Worm (Caenorhabditis elegans): Measurements from ENCODE around the gene T05A10.6.

T05A10.6 gene

DNA sequence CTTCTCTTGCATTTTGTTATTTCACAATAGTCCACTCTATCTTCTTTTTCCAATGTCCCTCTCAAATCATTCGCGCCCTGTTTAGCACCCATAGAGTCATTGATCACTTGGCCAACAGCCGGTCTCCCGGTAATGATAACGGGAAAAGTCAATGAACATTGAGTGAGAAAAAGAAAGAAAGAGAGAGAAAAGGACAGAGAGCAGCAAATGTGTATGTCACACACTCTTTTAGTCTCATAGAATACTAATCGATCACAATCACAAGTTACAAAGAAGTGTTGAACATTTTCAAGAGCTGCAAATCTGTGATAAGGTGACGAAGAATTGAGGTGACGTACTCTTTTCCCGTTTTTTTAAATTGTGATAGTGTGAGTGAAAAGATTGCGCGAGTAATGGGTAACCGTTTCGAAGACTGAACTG, 22.4 kb downstream of the T05A10.6 start:
- TF ChIP-seq sea-1 (GFP tag; conservative IDR thresholded peaks at IDR 0.05) (no peak), pes-1 (GFP tag; IDR thresholded peaks at IDR 0.05) (no peak), hmbx-1 (tag; optimal IDR thresholded peaks at IDR 0.05) (no peak), hnd-1 (tag; optimal IDR thresholded peaks at IDR 0.05) (no peak), ceh-13 (GFP tag; optimal IDR thresholded peaks at IDR 0.05) (no peak), ceh-36 (tag; optimal IDR thresholded peaks at IDR 0.05) (no peak), F13C5.2 (tag; optimal IDR thresholded peaks at IDR 0.05) (no peak), flt-1 (GFP tag; IDR thresholded peaks at IDR 0.05) (no peak), scrt-1 (GFP tag; IDR thresholded peaks at IDR 0.05) (no peak), tbx-37 (GFP tag; conservative IDR thresholded peaks at IDR 0.05) (no peak), ets-7 (tag; optimal IDR thresholded peaks at IDR 0.05) (no peak), B0310.2 (tag; optimal IDR thresholded peaks at IDR 0.05) (no peak), hmg-4 (GFP tag; optimal IDR thresholded peaks at IDR 0.05) (no peak), tbx-11 (GFP tag; IDR thresholded peaks at IDR 0.05) (no peak)

DNA sequence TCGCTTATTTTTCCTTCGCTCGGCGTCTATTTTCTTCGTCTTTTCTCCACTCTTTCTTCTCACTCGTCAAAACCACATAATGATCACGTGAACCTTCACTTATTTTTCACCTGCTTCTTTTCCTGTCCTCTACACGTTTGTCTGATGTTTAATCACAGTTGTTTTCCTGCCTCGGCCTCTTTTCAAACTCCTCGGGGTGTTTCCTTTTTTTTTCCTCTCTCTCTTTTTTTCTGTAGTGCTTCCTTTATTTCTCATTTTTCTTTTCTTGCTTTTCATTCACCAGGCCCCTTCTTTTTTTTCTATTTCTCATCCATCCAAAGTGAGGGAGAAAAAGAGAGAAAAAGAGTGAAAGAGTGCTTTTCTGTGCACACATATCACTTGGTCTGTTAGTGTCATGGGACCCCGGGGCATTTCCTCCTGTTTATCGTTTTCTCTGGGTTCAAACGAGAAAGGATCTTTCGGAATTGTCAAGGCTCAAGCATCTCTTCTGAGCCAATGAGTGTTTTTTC, 23.5 kb downstream of the T05A10.6 start:
- TF ChIP-seq pes-1 (GFP tag; IDR thresholded peaks at IDR 0.05) (no peak), ama-1 (optimal IDR thresholded peaks at IDR 0.05) (no peak), B0310.2 (tag; optimal IDR thresholded peaks at IDR 0.05) (no peak), tbx-37 (GFP tag; conservative IDR thresholded peaks at IDR 0.05) (no peak), sea-1 (GFP tag; conservative IDR thresholded peaks at IDR 0.05) (no peak), F13C5.2 (tag; optimal IDR thresholded peaks at IDR 0.05) (no peak), tra-4 (tag; optimal IDR thresholded peaks at IDR 0.05) (no peak), tbx-11 (GFP tag; IDR thresholded peaks at IDR 0.05) (no peak), ets-7 (tag; optimal IDR thresholded peaks at IDR 0.05) (no peak), scrt-1 (GFP tag; IDR thresholded peaks at IDR 0.05) (no peak), flt-1 (GFP tag; IDR thresholded peaks at IDR 0.05) (no peak), ceh-13 (GFP tag; optimal IDR thresholded peaks at IDR 0.05) (no peak), hmg-4 (GFP tag; optimal IDR thresholded peaks at IDR 0.05) (no peak), aly-1 (tag; optimal IDR thresholded peaks at IDR 0.05) (no peak)

DNA sequence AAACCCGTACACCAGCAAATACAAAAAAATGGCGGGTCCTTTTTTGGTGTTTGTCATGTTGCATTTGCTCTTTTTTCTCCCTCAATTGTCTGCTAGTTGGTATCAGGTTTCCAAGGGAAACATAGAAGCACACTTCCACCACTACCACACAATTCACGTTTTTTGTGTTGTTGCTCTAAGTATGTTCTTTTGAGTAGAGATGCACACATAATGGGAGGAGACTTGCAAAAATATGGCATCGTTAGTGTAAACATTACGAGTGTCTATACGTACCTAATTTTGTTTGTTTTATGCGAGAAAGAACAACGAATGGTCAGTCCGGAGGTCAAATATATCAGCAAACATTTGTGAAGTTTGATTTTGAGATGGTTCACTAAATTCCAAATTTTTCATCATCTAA, 24.6 kb downstream of the T05A10.6 start:
- no peak for TF ChIP-seq B0310.2 (tag; optimal IDR thresholded peaks at IDR 0.05)
- TF ChIP-seq sea-1 (GFP tag; conservative IDR thresholded peaks at IDR 0.05) = peak; percentile 46; the same call in 1 of the 2 replicates
- no peak for TF ChIP-seq ama-1 (optimal IDR thresholded peaks at IDR 0.05)
- TF ChIP-seq F13C5.2 (tag; optimal IDR thresholded peaks at IDR 0.05) = no peak

DNA sequence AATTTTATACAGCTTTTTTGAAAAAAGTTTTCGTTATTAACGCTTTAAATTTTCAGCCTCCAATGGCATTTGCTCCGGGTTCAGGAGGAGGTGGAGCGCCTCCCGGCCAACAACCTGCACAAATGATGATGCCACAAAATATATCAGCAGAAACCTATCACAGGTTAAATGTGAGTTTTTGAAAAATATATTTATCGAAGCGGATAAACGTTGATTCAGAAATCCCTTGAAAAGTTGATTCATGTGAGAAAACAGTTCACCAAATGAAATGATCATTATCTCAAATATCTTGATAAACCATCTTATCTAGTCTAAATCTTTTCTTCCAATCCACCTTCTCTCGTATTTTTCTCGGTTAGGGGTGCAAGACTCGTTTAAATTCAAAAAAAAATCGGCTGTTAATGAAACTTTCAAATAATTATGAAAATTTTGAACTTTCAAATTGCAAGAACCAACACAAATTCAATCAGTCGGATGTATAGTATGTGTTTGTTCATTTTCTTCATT, 25.3 kb downstream of the T05A10.6 start, which contains the start of gene sma-9:
Gene sma-9, plus strand, starts transcription at position 51 of the 507 bp plus-strand sequence.
- no peak for TF ChIP-seq hmbx-1 (tag; optimal IDR thresholded peaks at IDR 0.05)
- no peak for TF ChIP-seq tbx-11 (GFP tag; IDR thresholded peaks at IDR 0.05)
- TF ChIP-seq F13C5.2 (tag; optimal IDR thresholded peaks at IDR 0.05) = no peak
- no peak for TF ChIP-seq hnd-1 (tag; optimal IDR thresholded peaks at IDR 0.05)
- no peak for TF ChIP-seq tbx-37 (GFP tag; conservative IDR thresholded peaks at IDR 0.05)
- TF ChIP-seq sea-1 (GFP tag; conservative IDR thresholded peaks at IDR 0.05) = no peak

DNA sequence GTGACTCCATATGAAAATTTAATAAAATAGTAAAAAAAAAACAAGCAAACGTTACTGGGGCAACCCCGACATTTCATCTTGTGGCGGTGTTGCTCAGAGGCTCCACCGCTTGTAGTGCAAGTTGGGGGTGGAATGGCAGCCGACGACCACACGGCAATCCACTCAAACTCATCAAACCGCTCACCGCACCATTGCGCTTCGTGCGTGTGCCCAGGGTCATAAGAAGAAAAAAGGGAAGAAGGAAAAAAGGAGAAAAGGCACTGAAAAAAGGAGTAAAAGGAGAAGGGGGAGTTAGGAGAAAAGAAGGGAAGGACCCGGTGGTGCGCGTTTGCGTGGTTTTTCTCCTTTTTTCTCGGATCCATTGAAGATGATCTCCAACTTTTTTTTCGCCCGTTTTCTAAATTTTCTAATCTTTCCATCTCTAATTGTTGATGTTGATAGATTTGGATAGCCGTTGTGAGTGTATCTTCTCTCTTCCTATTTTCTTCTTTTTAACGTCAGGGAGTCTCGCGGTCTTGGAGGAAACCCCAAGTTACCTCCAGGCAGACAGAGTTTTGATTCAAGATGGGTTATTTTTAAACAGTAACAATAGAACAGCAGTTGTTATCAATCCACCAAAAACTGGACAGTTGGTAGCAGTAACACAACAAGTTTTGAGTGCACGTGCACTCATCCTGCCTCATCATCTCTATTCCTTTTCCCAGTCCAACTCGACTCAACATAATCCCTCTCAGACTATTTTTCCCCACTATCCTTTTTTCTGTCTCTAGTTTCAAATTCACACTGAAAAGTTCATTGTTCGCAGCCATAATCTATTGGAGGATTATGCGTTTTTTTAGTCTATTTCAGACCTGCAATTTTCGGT, 26.0 kb downstream of the T05A10.6 start:
- TF ChIP-seq flt-1 (GFP tag; IDR thresholded peaks at IDR 0.05) (no peak), F13C5.2 (tag; optimal IDR thresholded peaks at IDR 0.05) (peak; percentile 11), sea-1 (GFP tag; conservative IDR thresholded peaks at IDR 0.05) (0 out of 2 replicates have a peak, but pooled peaks have one; percentile 37)

DNA sequence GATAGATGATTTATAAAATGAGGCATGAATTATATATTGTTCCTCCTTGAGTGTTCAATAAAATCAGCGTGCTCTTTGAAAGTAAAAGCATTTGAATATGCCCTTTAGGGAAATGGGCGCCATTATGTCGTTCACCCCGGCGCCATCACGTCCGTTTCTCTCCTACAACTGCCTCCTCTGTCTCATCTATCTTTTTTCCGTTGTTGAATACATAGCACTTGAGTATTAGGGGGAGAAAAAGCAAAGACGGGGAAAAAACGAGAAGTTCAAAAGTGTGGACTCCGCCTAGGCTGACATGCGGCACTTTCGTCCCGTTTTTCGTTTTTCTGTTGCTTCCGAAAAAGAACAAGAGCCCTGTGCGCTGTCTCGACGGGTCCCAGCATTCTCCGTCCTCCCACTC, 26.9 kb downstream of the T05A10.6 start:
- no peak for TF ChIP-seq B0310.2 (tag; optimal IDR thresholded peaks at IDR 0.05)
- no peak for TF ChIP-seq ceh-36 (tag; optimal IDR thresholded peaks at IDR 0.05)
- no peak for TF ChIP-seq ceh-13 (GFP tag; optimal IDR thresholded peaks at IDR 0.05)
- no peak for TF ChIP-seq ama-1 (optimal IDR thresholded peaks at IDR 0.05)
- no peak for TF ChIP-seq flt-1 (GFP tag; IDR thresholded peaks at IDR 0.05)
- no peak for TF ChIP-seq tbx-37 (GFP tag; conservative IDR thresholded peaks at IDR 0.05)
- no peak for TF ChIP-seq pes-1 (GFP tag; IDR thresholded peaks at IDR 0.05)
- TF ChIP-seq tra-4 (tag; optimal IDR thresholded peaks at IDR 0.05) = no peak
- no peak for TF ChIP-seq hmbx-1 (tag; optimal IDR thresholded peaks at IDR 0.05)
- TF ChIP-seq F13C5.2 (tag; optimal IDR thresholded peaks at IDR 0.05) = no peak
- no peak for TF ChIP-seq scrt-1 (GFP tag; IDR thresholded peaks at IDR 0.05)
- no peak for TF ChIP-seq aly-1 (tag; optimal IDR thresholded peaks at IDR 0.05)
- no peak for TF ChIP-seq sea-1 (GFP tag; conservative IDR thresholded peaks at IDR 0.05)
- TF ChIP-seq hmg-4 (GFP tag; optimal IDR thresholded peaks at IDR 0.05) = no peak
- no peak for TF ChIP-seq hnd-1 (tag; optimal IDR thresholded peaks at IDR 0.05)
- TF ChIP-seq ets-7 (tag; optimal IDR thresholded peaks at IDR 0.05) = no peak
- no peak for TF ChIP-seq tbx-11 (GFP tag; IDR thresholded peaks at IDR 0.05)

DNA sequence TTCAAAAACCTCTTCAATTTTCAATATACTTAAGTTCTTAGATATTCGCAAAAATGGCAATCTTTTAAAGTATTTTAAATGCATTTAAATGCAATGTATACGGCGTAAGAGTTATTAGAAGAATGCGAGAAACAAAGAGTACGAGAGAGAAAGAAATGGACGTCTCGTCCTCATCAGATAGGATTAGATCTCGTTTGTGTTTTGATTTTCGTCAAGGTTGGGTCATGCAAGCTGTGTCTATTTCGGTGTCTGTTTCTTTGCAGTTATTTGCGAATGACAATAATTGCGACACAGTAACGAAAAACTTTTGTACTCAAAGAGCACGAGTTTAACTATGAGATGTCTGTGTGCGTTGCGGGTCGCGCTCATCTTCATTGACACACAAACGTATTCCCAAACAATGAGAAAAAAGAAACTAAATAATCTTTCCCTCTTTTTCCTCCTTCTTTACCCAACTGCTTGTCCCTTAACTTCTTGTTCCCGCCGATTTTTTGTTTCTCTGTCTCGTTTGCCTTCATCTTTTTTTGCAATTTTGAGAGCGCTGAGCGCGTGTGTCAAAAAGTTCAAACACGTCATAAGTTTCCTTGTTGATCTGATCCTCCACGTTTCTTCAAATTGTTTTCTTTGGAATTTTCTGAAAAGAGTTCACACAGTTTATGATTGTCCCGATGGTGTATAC, 27.4 kb downstream of the T05A10.6 start:
- TF ChIP-seq hnd-1 (tag; optimal IDR thresholded peaks at IDR 0.05) (no peak), F13C5.2 (tag; optimal IDR thresholded peaks at IDR 0.05) (no peak), ceh-13 (GFP tag; optimal IDR thresholded peaks at IDR 0.05) (no peak), sea-1 (GFP tag; conservative IDR thresholded peaks at IDR 0.05) (no peak), B0310.2 (tag; optimal IDR thresholded peaks at IDR 0.05) (no peak), scrt-1 (GFP tag; IDR thresholded peaks at IDR 0.05) (no peak), tbx-11 (GFP tag; IDR thresholded peaks at IDR 0.05) (no peak), aly-1 (tag; optimal IDR thresholded peaks at IDR 0.05) (no peak), flt-1 (GFP tag; IDR thresholded peaks at IDR 0.05) (no peak), tra-4 (tag; optimal IDR thresholded peaks at IDR 0.05) (no peak), pes-1 (GFP tag; IDR thresholded peaks at IDR 0.05) (no peak), tbx-37 (GFP tag; conservative IDR thresholded peaks at IDR 0.05) (no peak), hmg-4 (GFP tag; optimal IDR thresholded peaks at IDR 0.05) (no peak), hmbx-1 (tag; optimal IDR thresholded peaks at IDR 0.05) (no peak)

Data from whole organism, early embryonic.